Fruit fly (Drosophila melanogaster) whole organism, embryonic: ENCODE data around the gene CG14232.

Source experiments
- ATbp ChIP-seq: fragments of 200-800 bp; sonication (Bioruptor generic); optimal IDR thresholded peaks from 2 replicates; lab custom pipeline; 2017; ENCODE audit warnings: missing biosample characterization, mild to moderate bottlenecking, missing genetic modification characterization, missing genetic modification reagents
- Atf-2 ChIP-seq: fragments of 200-800 bp; sonication (Bioruptor generic); optimal IDR thresholded peaks from 2 replicates; lab custom pipeline; 2016; ENCODE audit warnings: missing biosample characterization, missing genetic modification characterization
- BEAF-32 ChIP-seq: fragments of 200-800 bp; sonication (Bioruptor generic); optimal IDR thresholded peaks from 3 replicates; lab custom pipeline; 2017; ENCODE audit warnings: missing biosample characterization, missing genetic modification characterization, mild to moderate bottlenecking, moderate library complexity, missing genetic modification reagents
- CG1024 ChIP-seq: fragments of 200-800 bp; sonication (Bioruptor generic); IDR thresholded peaks from 2 replicates; pipeline ENCODE4 v1.3.6; 2022; ENCODE audit warnings: missing biosample characterization, missing genetic modification characterization
- CG10462 ChIP-seq: fragments of 200-800 bp; sonication (Bioruptor generic); optimal IDR thresholded peaks from 2 replicates; lab custom pipeline; 2016; ENCODE audit warnings: missing biosample characterization, missing genetic modification characterization
- CG11456 ChIP-seq: fragments of 200-800 bp; sonication (Bioruptor generic); IDR thresholded peaks from 3 replicates; pipeline ENCODE4 v1.3.6; 2022; ENCODE audit warnings: missing biosample characterization, missing genetic modification characterization
- CG11696 ChIP-seq: fragments of 200-800 bp; sonication (Bioruptor generic); IDR thresholded peaks from 2 replicates; pipeline ENCODE4 v1.3.6; 2022; ENCODE audit warnings: missing biosample characterization, missing genetic modification characterization
- CG12071 ChIP-seq: fragments of 200-800 bp; sonication (Bioruptor generic); optimal IDR thresholded peaks from 3 replicates; lab custom pipeline; 2018; ENCODE audit warnings: missing biosample characterization, mild to moderate bottlenecking, missing genetic modification characterization
- CG13624 ChIP-seq: fragments of 200-800 bp; sonication (Bioruptor generic); optimal IDR thresholded peaks from 2 replicates; lab custom pipeline; 2016; ENCODE audit warnings: missing biosample characterization, missing genetic modification characterization
- CG13894 ChIP-seq: fragments of 200-800 bp; sonication (Bioruptor generic); optimal IDR thresholded peaks from 3 replicates; lab custom pipeline; 2018; ENCODE audit warnings: missing biosample characterization, mild to moderate bottlenecking, missing genetic modification characterization, moderate library complexity
- CG14710 ChIP-seq: fragments of 200-800 bp; sonication (Bioruptor generic); optimal IDR thresholded peaks from 3 replicates; lab custom pipeline; 2019; ENCODE audit warnings: missing biosample characterization, mild to moderate bottlenecking, missing genetic modification characterization, moderate library complexity
- CG14965 ChIP-seq: fragments of 200-800 bp; sonication (Bioruptor generic); optimal IDR thresholded peaks from 2 replicates; lab custom pipeline; 2016; ENCODE audit warnings: missing biosample characterization, missing genetic modification characterization, borderline replicate concordance
- CG17328 ChIP-seq: fragments of 200-800 bp; sonication (Bioruptor generic); IDR thresholded peaks from 2 replicates; pipeline ENCODE4 v1.3.6; 2022; ENCODE audit warnings: missing biosample characterization, missing genetic modification characterization
- CG17829 ChIP-seq: fragments of 200-800 bp; optimal IDR thresholded peaks from 2 replicates; lab custom pipeline; 2019; ENCODE audit warnings: missing biosample characterization, mild to moderate bottlenecking, missing genetic modification characterization, moderate library complexity
- CG18599 ChIP-seq: fragments of 200-800 bp; sonication (Bioruptor generic); optimal IDR thresholded peaks from 3 replicates; lab custom pipeline; 2017; ENCODE audit warnings: missing biosample characterization, missing genetic modification characterization, mild to moderate bottlenecking, moderate library complexity, missing genetic modification reagents
- CG2712 ChIP-seq: fragments of 200-800 bp; optimal IDR thresholded peaks from 3 replicates; lab custom pipeline; 2019; ENCODE audit warnings: missing biosample characterization, mild to moderate bottlenecking, missing genetic modification characterization, moderate library complexity
- CG30431 ChIP-seq: fragments of 200-800 bp; sonication (Bioruptor generic); optimal IDR thresholded peaks from 2 replicates; lab custom pipeline; 2017; ENCODE audit warnings: missing biosample characterization, missing genetic modification characterization
- CG31388 ChIP-seq: fragments of 200-800 bp; sonication (Bioruptor generic); optimal IDR thresholded peaks from 2 replicates; lab custom pipeline; 2016; ENCODE audit warnings: missing biosample characterization, missing genetic modification characterization
- CG42726 ChIP-seq: fragments of 200-800 bp; sonication (Bioruptor generic); IDR thresholded peaks from 2 replicates; pipeline ENCODE4 v1.3.6; 2022; ENCODE audit warnings: missing biosample characterization, missing genetic modification characterization; ENCODE audit not compliant: partially characterized antibody
- CG5180 ChIP-seq: fragments of 200-800 bp; sonication (Bioruptor generic); optimal IDR thresholded peaks from 3 replicates; lab custom pipeline; 2017; ENCODE audit warnings: missing biosample characterization, missing genetic modification characterization, mild to moderate bottlenecking, moderate library complexity, missing genetic modification reagents
- CG5245 ChIP-seq: fragments of 200-800 bp; sonication (Bioruptor generic); optimal IDR thresholded peaks from 3 replicates; lab custom pipeline; 2016; ENCODE audit warnings: missing biosample characterization, missing genetic modification characterization
- CG6175 ChIP-seq: fragments of 200-800 bp; sonication (Bioruptor generic); IDR thresholded peaks from 3 replicates; pipeline ENCODE4 v1.3.6; 2022; ENCODE audit warnings: missing biosample characterization, missing genetic modification characterization
- CG9215 ChIP-seq: fragments of 200-800 bp; sonication (Bioruptor generic); IDR thresholded peaks from 2 replicates; pipeline ENCODE4 v1.3.6; 2022; ENCODE audit warnings: missing biosample characterization, missing genetic modification characterization
- CG9932 ChIP-seq: fragments of 200-800 bp; sonication (Bioruptor generic); IDR thresholded peaks from 2 replicates; pipeline ENCODE4 v1.3.6; 2022; ENCODE audit warnings: missing biosample characterization, missing genetic modification characterization
- CHES-1-like ChIP-seq: fragments of 200-800 bp; sonication (Bioruptor generic); optimal IDR thresholded peaks from 2 replicates; lab custom pipeline; 2016; ENCODE audit warnings: missing biosample characterization, missing genetic modification characterization
- D ChIP-seq, 2 experiments: fragments of 200-800 bp in 1 of 2; fragments of >200 bp in 1 of 2; sonication (Bioruptor generic) in 1 of 2; optimal IDR thresholded peaks; 2 replicates in 1 of 2; 3 replicates in 1 of 2; lab custom pipeline; 2017; ENCODE audit warnings: mild to moderate bottlenecking in 1 of 2, missing biosample characterization in 1 of 2, missing genetic modification characterization in 1 of 2, missing genetic modification reagents in 1 of 2
- D19A ChIP-seq: fragments of 200-800 bp; optimal IDR thresholded peaks from 3 replicates; lab custom pipeline; 2019; ENCODE audit warnings: missing biosample characterization, mild to moderate bottlenecking, missing genetic modification characterization, moderate library complexity
- Drgx ChIP-seq: fragments of 200-800 bp; sonication (Bioruptor generic); IDR thresholded peaks from 2 replicates; pipeline ENCODE4 v1.3.6; 2022; ENCODE audit warnings: missing biosample characterization, missing genetic modification characterization
- HLH3B ChIP-seq: fragments of 200-800 bp; sonication (Bioruptor generic); IDR thresholded peaks from 2 replicates; pipeline ENCODE4 v1.3.6; 2022; ENCODE audit warnings: missing biosample characterization, missing genetic modification characterization
- Lhr ChIP-seq: fragments of 200-800 bp; sonication (Bioruptor generic); optimal IDR thresholded peaks from 3 replicates; lab custom pipeline; 2017; ENCODE audit warnings: mild to moderate bottlenecking, missing biosample characterization, missing genetic modification reagents, missing genetic modification characterization
- Ravus ChIP-seq: fragments of 200-800 bp; sonication (Bioruptor generic); IDR thresholded peaks from 2 replicates; pipeline ENCODE4 v1.3.6; 2022; ENCODE audit warnings: missing biosample characterization, missing genetic modification characterization
- TFAM ChIP-seq: fragments of 200-800 bp; sonication (Bioruptor generic); optimal IDR thresholded peaks from 2 replicates; lab custom pipeline; 2017; ENCODE audit warnings: missing biosample characterization, missing genetic modification characterization, inconsistent platforms
- Vsx1 ChIP-seq: fragments of 200-800 bp; sonication (Bioruptor generic); optimal IDR thresholded peaks from 2 replicates; lab custom pipeline; 2017; ENCODE audit warnings: missing biosample characterization, mild to moderate bottlenecking, missing genetic modification characterization, missing genetic modification reagents
- ap ChIP-seq: fragments of 200-800 bp; sonication (Bioruptor generic); IDR thresholded peaks from 2 replicates; pipeline ENCODE4 v1.3.6; 2022; ENCODE audit warnings: missing biosample characterization, missing genetic modification characterization
- bowl ChIP-seq: fragments of 200-800 bp; sonication (Bioruptor generic); IDR thresholded peaks from 2 replicates; pipeline ENCODE4 v1.3.6; 2022; ENCODE audit warnings: missing biosample characterization, missing genetic modification characterization
- bsh ChIP-seq, 2 experiments: fragments of 200-800 bp; sonication (Bioruptor generic); optimal IDR thresholded peaks; 2 replicates each; lab custom pipeline; 2017 to 2018; ENCODE audit warnings: mild to moderate bottlenecking in 2 of 2, missing biosample characterization in 2 of 2, missing genetic modification characterization in 2 of 2, moderate library complexity in 1 of 2
- cad ChIP-seq: fragments of >200 bp; optimal IDR thresholded peaks from 2 replicates; lab custom pipeline; 2017; ENCODE audit warnings: missing biosample characterization, missing genetic modification characterization
- chif ChIP-seq, 2 experiments: fragments of 200-800 bp; sonication (Bioruptor generic); optimal IDR thresholded peaks; 3 replicates each; lab custom pipeline; 2016; ENCODE audit warnings: missing biosample characterization in 2 of 2, missing genetic modification characterization in 2 of 2
- fd64A ChIP-seq: fragments of 200-800 bp; sonication (Bioruptor generic); optimal IDR thresholded peaks from 3 replicates; lab custom pipeline; 2018; ENCODE audit warnings: missing biosample characterization, mild to moderate bottlenecking, missing genetic modification characterization
- grau ChIP-seq: fragments of 200-800 bp; optimal IDR thresholded peaks from 3 replicates; lab custom pipeline; 2019; ENCODE audit warnings: missing biosample characterization, mild to moderate bottlenecking, missing genetic modification characterization, moderate library complexity
- gt ChIP-seq: fragments of 200-800 bp; sonication (Bioruptor generic); IDR thresholded peaks from 2 replicates; pipeline ENCODE4 v1.3.6; 2022; ENCODE audit warnings: missing biosample characterization, missing genetic modification characterization
- hkb ChIP-seq, 2 experiments: fragments of 200-800 bp in 1 of 2; fragments of >200 bp in 1 of 2; sonication (Bioruptor generic) in 1 of 2; IDR thresholded peaks in 1 of 2; optimal IDR thresholded peaks in 1 of 2; 2 replicates each; pipeline versions ENCODE4 v1.3.6 to Lab custom; 2017 to 2022; ENCODE audit warnings: missing biosample characterization in 1 of 2, missing genetic modification characterization in 1 of 2
- kay ChIP-seq: fragments of 200-800 bp; sonication (Bioruptor generic); optimal IDR thresholded peaks from 2 replicates; lab custom pipeline; 2016; ENCODE audit warnings: missing biosample characterization, missing genetic modification characterization
- ken ChIP-seq: fragments of 200-800 bp; sonication (Bioruptor generic); IDR thresholded peaks from 3 replicates; pipeline ENCODE4 v1.3.6; 2022; ENCODE audit warnings: missing biosample characterization, missing genetic modification characterization
- mam ChIP-seq: fragments of 200-800 bp; sonication (Bioruptor generic); optimal IDR thresholded peaks from 3 replicates; lab custom pipeline; 2016; ENCODE audit warnings: missing biosample characterization, missing genetic modification characterization
- pfk ChIP-seq: fragments of 200-800 bp; sonication (Bioruptor generic); optimal IDR thresholded peaks from 2 replicates; lab custom pipeline; 2018; ENCODE audit warnings: missing biosample characterization, mild to moderate bottlenecking, missing genetic modification characterization, moderate library complexity
- pum ChIP-seq: fragments of 200-800 bp; sonication (Bioruptor generic); optimal IDR thresholded peaks from 2 replicates; lab custom pipeline; 2016; ENCODE audit warnings: missing biosample characterization, missing genetic modification characterization
- salm ChIP-seq: fragments of 200-800 bp; sonication (Bioruptor generic); optimal IDR thresholded peaks from 2 replicates; lab custom pipeline; 2018; ENCODE audit warnings: missing biosample characterization, mild to moderate bottlenecking, missing genetic modification characterization
- vvl ChIP-seq: fragments of 200-800 bp; sonication (Bioruptor generic); IDR thresholded peaks from 2 replicates; pipeline ENCODE4 v1.3.6; 2022; ENCODE audit warnings: missing biosample characterization, missing genetic modification characterization

CG14232 gene

dm6 chrX:19663196-19663858, 40.7 kb downstream of the CG14232 start (continued):
- peak; percentile 52 for TF ChIP-seq CG18599 (GFP tag; lab: Kevin White, UChicago)
- no peak for TF ChIP-seq cad
- TF ChIP-seq CG13624, result no peak
- TF ChIP-seq fd64A (GFP tag; lab: Kevin White, UChicago), result no peak
- TF ChIP-seq ap (GFP tag; lab: Robert Waterston, UW), result no peak
- no peak for TF ChIP-seq HLH3B (GFP tag; lab: Robert Waterston, UW)
- peak; percentile 4 for TF ChIP-seq CG30431 (GFP tag; lab: Kevin White, UChicago)
- no peak for TF ChIP-seq CG10462 (GFP tag; lab: Kevin White, UChicago)
- 0 out of 2 replicates have a peak, but pooled peaks have one; percentile 6 for TF ChIP-seq CG9215 (GFP tag; lab: Robert Waterston, UW)
- TF ChIP-seq kay (GFP tag; lab: Kevin White, UChicago), result no peak
- peak in 1 of 2 experiments; percentile 3 for TF ChIP-seq chif (GFP tag; optimal IDR thresholded peaks at IDR 0.05; lab: Kevin White, UChicago)
- TF ChIP-seq CG12071 (GFP tag; lab: Kevin White, UChicago), result no peak
- TF ChIP-seq CG1024, result no peak
- no peak for TF ChIP-seq BEAF-32 (GFP tag; lab: Kevin White, UChicago)
- no peak for TF ChIP-seq CG5245 (GFP tag; lab: Kevin White, UChicago)
- TF ChIP-seq CG11456, result no peak
- no peak for TF ChIP-seq CG13894 (tag; lab: Kevin White, UChicago)
- no peak for TF ChIP-seq gt (GFP tag; lab: Robert Waterston, UW)
- peak in 1 of 2 experiments; percentile 31 for TF ChIP-seq bsh (GFP tag; optimal IDR thresholded peaks at IDR 0.05; lab: Kevin White, UChicago)
- no peak for TF ChIP-seq mam (GFP tag; lab: Kevin White, UChicago)
- no peak for TF ChIP-seq vvl
- TF ChIP-seq Ravus (GFP tag; lab: Robert Waterston, UW), result no peak
- peak; percentile 43 for TF ChIP-seq CG14710 (tag; lab: Kevin White, UChicago)
- peak; percentile 24 for TF ChIP-seq ATbp
- TF ChIP-seq TFAM (GFP tag; lab: Kevin White, UChicago), result no peak
- TF ChIP-seq CG2712 (tag; lab: Kevin White, UChicago), result peak; percentile 58
- TF ChIP-seq CG42726 (GFP tag; lab: Robert Waterston, UW), result no peak
- no peak for TF ChIP-seq Atf-2 (GFP tag; lab: Kevin White, UChicago)
- no peak for TF ChIP-seq ken (GFP tag; lab: Robert Waterston, UW)
- no peak for TF ChIP-seq CG11696 (GFP tag; lab: Robert Waterston, UW)
- no peak for TF ChIP-seq CG14965 (GFP tag; lab: Kevin White, UChicago)
- no peak for TF ChIP-seq Lhr (GFP tag; lab: Kevin White, UChicago)
- TF ChIP-seq D (optimal IDR thresholded peaks at IDR 0.05; lab: Kevin White, UChicago), result no peak
- TF ChIP-seq D (GFP tag; optimal IDR thresholded peaks at IDR 0.05; lab: Kevin White, UChicago), result peak; percentile 50
- TF ChIP-seq CG9932, result 0 out of 2 replicates have a peak, but pooled peaks have one; percentile 4
- no peak for TF ChIP-seq salm (tag; lab: Kevin White, UChicago)
- TF ChIP-seq CG17328 (GFP tag; lab: Robert Waterston, UW), result no peak
- TF ChIP-seq CG5180 (GFP tag; lab: Kevin White, UChicago), result peak; percentile 27
- no peak for TF ChIP-seq CG31388
- no peak for TF ChIP-seq CHES-1-like
- peak; percentile 65 for TF ChIP-seq D19A (tag; lab: Kevin White, UChicago)
- TF ChIP-seq Drgx (GFP tag; lab: Robert Waterston, UW), result no peak
- no peak for TF ChIP-seq pfk (GFP tag; lab: Kevin White, UChicago)
- TF ChIP-seq hkb (optimal IDR thresholded peaks at IDR 0.05; lab: Kevin White, UChicago), result no peak
- TF ChIP-seq hkb (GFP tag; IDR thresholded peaks at IDR 0.05; lab: Robert Waterston, UW), result no peak
- no peak for TF ChIP-seq Vsx1 (GFP tag; lab: Kevin White, UChicago)
- TF ChIP-seq CG17829 (tag; lab: Kevin White, UChicago), result peak; percentile 48
- peak; percentile 31 for TF ChIP-seq pum
- peak; percentile 94 for TF ChIP-seq CG6175
- TF ChIP-seq grau (tag; lab: Kevin White, UChicago), result peak; percentile 66
- TF ChIP-seq bowl (GFP tag; lab: Robert Waterston, UW), result no peak
